Worm (Caenorhabditis elegans): ENCODE data around the gene ins-21.

- TF ChIP-seq snpc-4 (tag; optimal IDR thresholded peaks at IDR 0.05) (no peak), skn-1 (tag; optimal IDR thresholded peaks at IDR 0.05) (no peak)
These were observed 7.0 kb downstream of the ins-21 start, which contains the start of gene M04D8.4 for ce11 chrIII:10030549-10030948.
